Fruit fly (Drosophila melanogaster): ENCODE measurements around the gene AdipoR.

The AdipoR gene

DNA sequence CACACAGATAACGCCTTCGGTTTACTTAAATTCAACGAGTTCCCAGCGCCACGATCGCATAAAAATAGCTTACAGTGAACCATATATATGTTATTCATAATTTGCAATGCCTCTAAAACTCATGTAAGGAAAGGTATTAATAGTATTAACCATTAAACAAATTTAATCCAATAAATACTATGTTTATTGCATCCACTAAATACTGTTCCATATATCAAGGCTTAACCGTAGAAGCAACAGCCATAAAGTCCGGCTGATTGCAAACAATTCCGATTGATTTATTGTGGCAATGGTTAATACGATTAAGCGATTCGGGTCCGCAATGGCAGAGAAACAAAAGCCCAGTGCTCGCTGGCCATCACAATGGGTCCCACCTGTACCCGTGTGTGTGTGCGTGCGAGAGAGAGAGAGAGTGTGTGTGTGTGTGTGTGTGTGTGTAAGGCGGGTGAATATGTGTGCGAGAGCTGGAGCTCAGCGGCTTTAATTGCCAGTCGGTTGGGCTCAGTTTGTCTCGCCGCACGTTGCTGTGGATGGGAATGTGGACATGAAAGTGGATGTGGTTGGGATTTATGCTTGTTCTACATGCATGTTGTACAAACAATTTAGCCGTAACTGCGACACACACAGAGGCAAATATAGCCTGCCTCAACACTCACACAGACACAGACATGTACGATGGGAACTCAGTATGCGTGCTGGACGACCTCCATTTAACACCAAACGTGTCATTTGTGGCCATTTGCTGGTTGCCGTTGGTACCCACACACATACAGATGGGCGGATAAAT, 52.9 kb downstream of the AdipoR start (continued):
- TF ChIP-seq CG4404 (GFP tag; IDR thresholded peaks at IDR 0.05) (no peak), Asciz (GFP tag; optimal IDR thresholded peaks at IDR 0.05) (peak; percentile 53), CG7839 (tag; optimal IDR thresholded peaks at IDR 0.05) (peak; percentile 58), CG17385 (GFP tag; optimal IDR thresholded peaks at IDR 0.05) (peak; percentile 17), CG5180 (GFP tag; optimal IDR thresholded peaks at IDR 0.05) (no peak), run (tag; optimal IDR thresholded peaks at IDR 0.05) (no peak), sob (GFP tag; IDR thresholded peaks at IDR 0.05) (peak; percentile 34; the same call in 1 of the 2 replicates), CG4328 (GFP tag; optimal IDR thresholded peaks at IDR 0.05) (no peak), CG2202 (tag; optimal IDR thresholded peaks at IDR 0.05) (no peak), CG1603 (tag; optimal IDR thresholded peaks at IDR 0.05) (peak; percentile 45), CTCF (GFP tag; optimal IDR thresholded peaks at IDR 0.05) (no peak), mirr (GFP tag; optimal IDR thresholded peaks at IDR 0.05) (peak; percentile 61), CG17361 (GFP tag; IDR thresholded peaks at IDR 0.05) (no peak), D (optimal IDR thresholded peaks at IDR 0.05) (no peak), D (GFP tag; optimal IDR thresholded peaks at IDR 0.05) (peak; percentile 44), Spps (tag; optimal IDR thresholded peaks at IDR 0.05) (no peak), cg (GFP tag; optimal IDR thresholded peaks at IDR 0.05) (peak; percentile 35), CG1233 (GFP tag; optimal IDR thresholded peaks at IDR 0.05) (peak; percentile 59), schlank (tag; optimal IDR thresholded peaks at IDR 0.05) (no peak), CG2678 (tag; optimal IDR thresholded peaks at IDR 0.05) (peak; percentile 85), eyg (GFP tag; optimal IDR thresholded peaks at IDR 0.05) (no peak), Abd-B (GFP tag; optimal IDR thresholded peaks at IDR 0.05) (peak; percentile 77), CG10209 (GFP tag; optimal IDR thresholded peaks at IDR 0.05) (no peak), CG14710 (tag; optimal IDR thresholded peaks at IDR 0.05) (peak; percentile 41), Meics (GFP tag; optimal IDR thresholded peaks at IDR 0.05) (peak; percentile 65), grau (tag; optimal IDR thresholded peaks at IDR 0.05) (peak; percentile 72), gem (tag; optimal IDR thresholded peaks at IDR 0.05) (peak; percentile 69), Neu2 (GFP tag; optimal IDR thresholded peaks at IDR 0.05; ENCODE audit: borderline replicate concordance) (no peak), CG15269 (tag; optimal IDR thresholded peaks at IDR 0.05) (peak; percentile 25), sens (GFP tag) (peak; percentile 90), Ets97D (GFP tag; optimal IDR thresholded peaks at IDR 0.05) (no peak), CG32532 (GFP tag; IDR thresholded peaks at IDR 0.05) (peak; percentile 11; the same call in 1 of the 2 replicates), Deaf1 (tag; optimal IDR thresholded peaks at IDR 0.05) (peak; percentile 66), Hsf (GFP tag; optimal IDR thresholded peaks at IDR 0.05) (peak; percentile 23), br (optimal IDR thresholded peaks at IDR 0.05) (no peak), CG30431 (GFP tag; optimal IDR thresholded peaks at IDR 0.05) (no peak), D19B (GFP tag; optimal IDR thresholded peaks at IDR 0.05) (peak; percentile 6), CG12155 (GFP tag; optimal IDR thresholded peaks at IDR 0.05) (no peak), Ssrp (tag; optimal IDR thresholded peaks at IDR 0.05) (no peak), vvl (GFP tag; IDR thresholded peaks at IDR 0.05) (peak; percentile 27; the same call in 1 of the 2 replicates), nmo (GFP tag; optimal IDR thresholded peaks at IDR 0.05) (peak; percentile 50), tio (GFP tag; optimal IDR thresholded peaks at IDR 0.05) (no peak), nau (GFP tag; optimal IDR thresholded peaks at IDR 0.05) (peak; percentile 50), sug (tag; optimal IDR thresholded peaks at IDR 0.05) (peak; percentile 2), CG12299 (tag; optimal IDR thresholded peaks at IDR 0.05) (peak; percentile 40), CG1529 (GFP tag; optimal IDR thresholded peaks at IDR 0.05) (no peak), CG9727 (GFP tag; optimal IDR thresholded peaks at IDR 0.05) (peak; percentile 44), caup (GFP tag; optimal IDR thresholded peaks at IDR 0.05; ENCODE audit: severe bottlenecking) (peak; percentile 16), nerfin-2 (GFP tag; IDR thresholded peaks at IDR 0.05; ENCODE audit: partially characterized antibody) (no peak), tgo (GFP tag; IDR thresholded peaks at IDR 0.05) (peak; percentile 28; the same call in 2 of the 3 replicates)
